Worm (Caenorhabditis elegans): Measurements from ENCODE around the gene ZK354.2.
"Not testable (repeated sequence)": the region's sequence is repeated elsewhere in the genome, so short reads cannot be mapped to it uniquely, and the experiment has no call there.

ZK354.2 gene

ce11 chrIV:5313011-5313410, at the start of gene ZK354.2, which contains the start of gene msp-59:
TSS of gene ZK354.2 (plus strand) at chrIV:5313405.
TSS of gene msp-59 (minus strand) at chrIV:5313111.
- TF ChIP-seq lin-13 (GFP tag; optimal IDR thresholded peaks at IDR 0.05); aha-1 (tag); skn-1 (tag; optimal IDR thresholded peaks at IDR 0.05): not testable (repeated sequence)

- peak in 1 of 2 experiments; percentile 31 for TF ChIP-seq unc-62 (GFP tag; optimal IDR thresholded peaks at IDR 0.05 in 1 of 2)
- not testable (repeated sequence) for TF ChIP-seq unc-62 (tag; optimal IDR thresholded peaks at IDR 0.05)
- TF ChIP-seq Y105C5A.15 (GFP tag; IDR thresholded peaks at IDR 0.05), result 0 out of 2 replicates have a peak, but pooled peaks have one; percentile 25
- peak; percentile 77 for TF ChIP-seq T26A8.4 (GFP tag; IDR thresholded peaks at IDR 0.05)
- peak; percentile 72 for TF ChIP-seq mdt-29 (GFP tag; IDR thresholded peaks at IDR 0.05)
- TF ChIP-seq F44E2.7 (GFP tag; IDR thresholded peaks at IDR 0.05), result 0 out of 2 replicates have a peak, but pooled peaks have one; percentile 30
- peak; percentile 60 for TF ChIP-seq lin-38 (GFP tag; IDR thresholded peaks at IDR 0.05)
- peak; percentile 97 for TF ChIP-seq snpc-1.2 (GFP tag; IDR thresholded peaks at IDR 0.05)
- TF ChIP-seq ceh-44 (GFP tag; IDR thresholded peaks at IDR 0.05), result 0 out of 2 replicates have a peak, but pooled peaks have one; percentile 35
- TF ChIP-seq ama-1 (optimal IDR thresholded peaks at IDR 0.05), result peak; percentile 32
- peak; percentile 56 for TF ChIP-seq F49E8.2 (tag; optimal IDR thresholded peaks at IDR 0.05; ENCODE audit: borderline replicate concordance)
- TF ChIP-seq aha-1 (tag), result peak; percentile 57
- 0 out of 2 replicates have a peak, but pooled peaks have one; percentile 28 for TF ChIP-seq arid-1 (GFP tag; conservative IDR thresholded peaks at IDR 0.05)
- peak; percentile 30; the same call in 1 of the 2 replicates for TF ChIP-seq Y48G9A.11 (GFP tag; IDR thresholded peaks at IDR 0.05)
These were observed 48.5 kb upstream of the ZK354.2 start for ce11 chrIV:5264700-5265210.

ce11 chrIV:5266474-5266873, 46.7 kb upstream of the ZK354.2 start, which contains the start of gene F36H12.5:
TSS of gene F36H12.5 (plus strand) at chrIV:5266774.
- no peak for TF ChIP-seq nhr-10 (tag; optimal IDR thresholded peaks at IDR 0.05)
- TF ChIP-seq aha-1 (tag), result no peak
- no peak for TF ChIP-seq madf-9 (GFP tag; conservative IDR thresholded peaks at IDR 0.05)
- no peak for TF ChIP-seq lin-13 (GFP tag; optimal IDR thresholded peaks at IDR 0.05)
- TF ChIP-seq vab-7 (GFP tag; IDR thresholded peaks at IDR 0.05), result no peak
- TF ChIP-seq lin-39 (tag; optimal IDR thresholded peaks at IDR 0.05), result no peak
- no peak for TF ChIP-seq aly-2 (tag; optimal IDR thresholded peaks at IDR 0.05)
- TF ChIP-seq ztf-7 (tag; optimal IDR thresholded peaks at IDR 0.05), result no peak
- no peak for TF ChIP-seq F26F4.8 (GFP tag; conservative IDR thresholded peaks at IDR 0.05)
- TF ChIP-seq hlh-30 (tag; optimal IDR thresholded peaks at IDR 0.05; ENCODE audit: insufficient read depth), result no peak
- no peak for TF ChIP-seq daf-16 (GFP tag; optimal IDR thresholded peaks at IDR 0.05)
- no peak for TF ChIP-seq daf-16 (tag; optimal IDR thresholded peaks at IDR 0.05)
- TF ChIP-seq nhr-25 (tag; optimal IDR thresholded peaks at IDR 0.05; ENCODE audit: borderline replicate concordance, insufficient read depth), result no peak
- TF ChIP-seq tag-97 (GFP tag; IDR thresholded peaks at IDR 0.05), result no peak
- TF ChIP-seq mxl-2 (GFP tag; conservative IDR thresholded peaks at IDR 0.05), result no peak

- TF ChIP-seq mxl-3 (GFP tag; optimal IDR thresholded peaks at IDR 0.05), result no peak
- TF ChIP-seq madf-5 (GFP tag; IDR thresholded peaks at IDR 0.05), result no peak
- TF ChIP-seq madf-9 (GFP tag; conservative IDR thresholded peaks at IDR 0.05), result no peak
- TF ChIP-seq dmd-6 (GFP tag; IDR thresholded peaks at IDR 0.05), result no peak
These were observed 44.4 kb upstream of the ZK354.2 start, which contains the start of gene F36H12.4 for ce11 chrIV:5268803-5269202. TSS of gene F36H12.4 (plus strand) at chrIV:5269103.

- peak in 1 of 2 experiments; percentile 65 for TF ChIP-seq unc-62 (GFP tag; optimal IDR thresholded peaks at IDR 0.05 in 1 of 2)
- TF ChIP-seq unc-62 (tag; optimal IDR thresholded peaks at IDR 0.05), result no peak
- no peak for TF ChIP-seq hlh-30 (tag; optimal IDR thresholded peaks at IDR 0.05; ENCODE audit: insufficient read depth)
- TF ChIP-seq ZK546.5 (tag; optimal IDR thresholded peaks at IDR 0.05), result no peak
These were observed 40.7 kb upstream of the ZK354.2 start, which contains the start of gene F36H12.3 for ce11 chrIV:5272518-5272917. TSS of gene F36H12.3 (plus strand) at chrIV:5272818.
